Fruit fly (Drosophila melanogaster): ENCODE data around the gene CG11889.

Gene CG11889

DNA sequence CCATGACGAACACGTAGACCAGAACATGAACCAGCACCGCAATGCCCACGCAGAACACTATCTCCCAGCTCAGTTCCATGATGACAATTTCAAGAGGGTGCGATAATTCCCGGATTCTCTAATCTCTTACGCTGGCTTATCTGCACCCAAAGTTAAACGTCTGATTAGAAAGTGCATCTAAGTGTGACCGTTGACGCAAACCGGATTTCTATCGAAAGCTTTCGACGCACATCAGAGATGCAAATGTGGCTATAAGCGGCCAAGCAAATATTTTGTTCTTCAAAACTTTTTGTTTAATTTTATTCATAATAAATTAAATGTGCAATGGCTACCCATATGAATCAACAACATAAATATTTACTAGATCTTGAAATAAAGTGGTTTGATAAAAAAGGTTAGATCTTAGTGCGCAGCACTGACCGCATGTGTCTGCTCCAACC is 7.7 kb upstream of the CG11889 start, which contains the start of the genes Kdsr and CG11858 (continued):
- peak; percentile 71 for TF ChIP-seq zfh2 (GFP tag; optimal IDR thresholded peaks at IDR 0.05)
- TF ChIP-seq sima (GFP tag; optimal IDR thresholded peaks at IDR 0.05), result no peak
- no peak for TF ChIP-seq CG42726 (GFP tag; IDR thresholded peaks at IDR 0.05; ENCODE audit: partially characterized antibody)
- TF ChIP-seq CG32532 (GFP tag; IDR thresholded peaks at IDR 0.05), result peak; percentile 68
- TF ChIP-seq CG2202 (tag; optimal IDR thresholded peaks at IDR 0.05), result peak; percentile 7
- TF ChIP-seq Trl (optimal IDR thresholded peaks at IDR 0.05), result no peak
- peak; percentile 36 for TF ChIP-seq Trl (GFP tag; optimal IDR thresholded peaks at IDR 0.05)
- peak; percentile 65 for TF ChIP-seq CG17328 (GFP tag; IDR thresholded peaks at IDR 0.05)
- no peak for TF ChIP-seq ato (GFP tag; IDR thresholded peaks at IDR 0.05; ENCODE audit: partially characterized antibody)
- peak; percentile 35 for TF ChIP-seq kay (GFP tag; optimal IDR thresholded peaks at IDR 0.05)
- peak; percentile 60; the same call in 1 of the 2 replicates for TF ChIP-seq H2.0 (GFP tag; IDR thresholded peaks at IDR 0.05)
- no peak for TF ChIP-seq ERR (GFP tag; optimal IDR thresholded peaks at IDR 0.05)
- no peak for TF ChIP-seq inv (GFP tag; IDR thresholded peaks at IDR 0.05; ENCODE audit: partially characterized antibody)
- no peak for TF ChIP-seq CG31388 (GFP tag; optimal IDR thresholded peaks at IDR 0.05)
- TF ChIP-seq CG18011 (GFP tag; optimal IDR thresholded peaks at IDR 0.05), result peak; percentile 37
- TF ChIP-seq grn (GFP tag; optimal IDR thresholded peaks at IDR 0.05), result peak; percentile 73
- no peak for TF ChIP-seq CG4282 (GFP tag; optimal IDR thresholded peaks at IDR 0.05)
- TF ChIP-seq dimm (GFP tag; IDR thresholded peaks at IDR 0.05), result no peak
- no peak for TF ChIP-seq CG15269 (tag; optimal IDR thresholded peaks at IDR 0.05)
- TF ChIP-seq Hsf (GFP tag; optimal IDR thresholded peaks at IDR 0.05), result peak; percentile 70
- peak; percentile 31 for TF ChIP-seq disco-r (GFP tag; optimal IDR thresholded peaks at IDR 0.05)
- TF ChIP-seq CG4360 (GFP tag; IDR thresholded peaks at IDR 0.05), result no peak
- TF ChIP-seq p53 (GFP tag; optimal IDR thresholded peaks at IDR 0.05), result no peak
- peak; percentile 12 for TF ChIP-seq CG1602 (GFP tag; optimal IDR thresholded peaks at IDR 0.05)
- peak; percentile 32 for TF ChIP-seq CG12104 (GFP tag; optimal IDR thresholded peaks at IDR 0.05)
- TF ChIP-seq ssp (GFP tag; IDR thresholded peaks at IDR 0.05), result peak; percentile 72
- TF ChIP-seq Ada2b (GFP tag; IDR thresholded peaks at IDR 0.05), result peak; percentile 57; the same call in 1 of the 2 replicates
- TF ChIP-seq CG7745 (tag; optimal IDR thresholded peaks at IDR 0.05), result no peak
- TF ChIP-seq CG4730 (GFP tag; IDR thresholded peaks at IDR 0.05), result peak; percentile 37; the same call in 1 of the 2 replicates
- TF ChIP-seq Dll (GFP tag; IDR thresholded peaks at IDR 0.05; ENCODE audit: partially characterized antibody), result peak; percentile 45; the same call in 1 of the 4 replicates
- peak; percentile 38 for TF ChIP-seq trem (tag; optimal IDR thresholded peaks at IDR 0.05)
- TF ChIP-seq CG18764 (GFP tag; optimal IDR thresholded peaks at IDR 0.05), result peak; percentile 27
- TF ChIP-seq dpn (GFP tag; optimal IDR thresholded peaks at IDR 0.05), result peak; percentile 56 to 57
- no peak for TF ChIP-seq CG10565 (GFP tag; optimal IDR thresholded peaks at IDR 0.05)
- TF ChIP-seq eyg (GFP tag; optimal IDR thresholded peaks at IDR 0.05), result no peak
- TF ChIP-seq Camta (GFP tag; optimal IDR thresholded peaks at IDR 0.05), result peak; percentile 16
- no peak for TF ChIP-seq gsb-n (tag; optimal IDR thresholded peaks at IDR 0.05)
- no peak for TF ChIP-seq ATbp (GFP tag; optimal IDR thresholded peaks at IDR 0.05)
- TF ChIP-seq sisA (GFP tag; IDR thresholded peaks at IDR 0.05), result peak; percentile 68
- TF ChIP-seq CG32767 (GFP tag; IDR thresholded peaks at IDR 0.05), result peak; percentile 23; the same call in 1 of the 2 replicates
- TF ChIP-seq Awh (GFP tag; IDR thresholded peaks at IDR 0.05), result no peak
- peak; percentile 47 for TF ChIP-seq ci (GFP tag; IDR thresholded peaks at IDR 0.05)
- no peak for TF ChIP-seq CG12219 (GFP tag; optimal IDR thresholded peaks at IDR 0.05)
- TF ChIP-seq CG30431 (GFP tag; optimal IDR thresholded peaks at IDR 0.05), result no peak
- peak; percentile 27 for TF ChIP-seq Bdp1 (GFP tag; optimal IDR thresholded peaks at IDR 0.05)
- peak; percentile 3 for TF ChIP-seq vfl (GFP tag; optimal IDR thresholded peaks at IDR 0.05)
- TF ChIP-seq CG9817 (tag; optimal IDR thresholded peaks at IDR 0.05), result peak; percentile 65
- peak; percentile 49 for TF ChIP-seq CG12299 (tag; optimal IDR thresholded peaks at IDR 0.05)
- TF ChIP-seq Lpt (GFP tag; optimal IDR thresholded peaks at IDR 0.05), result no peak
- peak; percentile 67 for TF ChIP-seq oc (tag; optimal IDR thresholded peaks at IDR 0.05)
- TF ChIP-seq knrl (GFP tag; IDR thresholded peaks at IDR 0.05; ENCODE audit: partially characterized antibody), result no peak
- TF ChIP-seq CG6654 (GFP tag; optimal IDR thresholded peaks at IDR 0.05), result no peak
